Worm (Caenorhabditis elegans) whole organism, early embryonic: Measurements from ENCODE around the gene catp-7.

Source experiments
- aly-1 ChIP-seq: sonication (generic microtip); optimal IDR thresholded peaks from 2 replicates; lab custom pipeline; 2016; ENCODE audit warnings: missing genetic modification characterization, missing compliant biosample characterization
- flt-1 ChIP-seq: fragments of 200-800 bp; sonication (Bioruptor generic); IDR thresholded peaks from 2 replicates; pipeline ENCODE4 v1.3.6; 2022; ENCODE audit warnings: missing genetic modification characterization, missing compliant biosample characterization

ce11 chrIV:8611886-8612542, 26.2 kb downstream of the catp-7 start, which contains the start of the genes F42A9.17 and cyp-33E2:
- no peak for TF ChIP-seq flt-1 (GFP tag; lab: Robert Waterston, UW)
- TF ChIP-seq aly-1 (tag; lab: Kevin White, UChicago) = no peak
